Worm (Caenorhabditis elegans) whole organism, young adult: ENCODE data around the gene vps-45.

Experiments
- B0035.1 ChIP-seq: sonication (generic microtip); optimal IDR thresholded peaks from 2 replicates; lab custom pipeline; 2016; ENCODE audit warnings: missing genetic modification characterization, mild to moderate bottlenecking, missing compliant biosample characterization, missing genotype, missing genetic modification reagents
- B0261.1 ChIP-seq: sonication (generic microtip); optimal IDR thresholded peaks from 2 replicates; lab custom pipeline; 2016; ENCODE audit warnings: mild to moderate bottlenecking, missing genetic modification characterization, moderate library complexity, missing compliant biosample characterization
- C17E4.6 ChIP-seq: fragments of 200-800 bp; sonication (Bioruptor generic); IDR thresholded peaks from 2 replicates; pipeline ENCODE4 v1.3.6; 2022; ENCODE audit warnings: missing genetic modification reagents, missing genetic modification characterization, missing compliant biosample characterization
- F23B12.7 ChIP-seq: sonication (generic microtip); optimal IDR thresholded peaks from 2 replicates; lab custom pipeline; 2017; ENCODE audit warnings: missing genetic modification characterization, mild to moderate bottlenecking, missing compliant biosample characterization, antibody characterized with exemption, moderate library complexity; ENCODE audit not compliant: insufficient read depth
- F57C9.4 ChIP-seq: sonication (generic microtip); optimal IDR thresholded peaks from 2 replicates; lab custom pipeline; 2017; ENCODE audit warnings: mild to moderate bottlenecking, missing genetic modification characterization, missing compliant biosample characterization
- K12H6.12 ChIP-seq: fragments of 200-800 bp; sonication (Bioruptor generic); optimal IDR thresholded peaks from 2 replicates; lab custom pipeline; 2018; ENCODE audit warnings: mild to moderate bottlenecking, missing genetic modification characterization, missing compliant biosample characterization
- T07F8.4 ChIP-seq: sonication (generic microtip); optimal IDR thresholded peaks from 2 replicates; lab custom pipeline; 2016; ENCODE audit warnings: mild to moderate bottlenecking, missing genetic modification characterization, moderate library complexity, missing compliant biosample characterization
- Y53G8AR.9 ChIP-seq: fragments of 200-800 bp; sonication (Bioruptor generic); conservative IDR thresholded peaks from 2 replicates; pipeline ENCODE4 v1.3.6; 2022; ENCODE audit warnings: missing genetic modification reagents, missing genetic modification characterization, missing compliant biosample characterization
- Y79H2A.3 ChIP-seq: fragments of 200-800 bp; sonication (Bioruptor generic); conservative IDR thresholded peaks from 2 replicates; pipeline ENCODE4 v1.3.6; 2022; ENCODE audit warnings: missing genetic modification reagents, missing genetic modification characterization, missing compliant biosample characterization
- Y95B8A.8 ChIP-seq: fragments of 200-800 bp; sonication (Bioruptor generic); IDR thresholded peaks from 2 replicates; pipeline ENCODE4 v1.3.6; 2022; ENCODE audit warnings: missing genetic modification reagents, missing genetic modification characterization, missing compliant biosample characterization
- ama-1 ChIP-seq, 3 experiments: fragments of 150-350 bp in 1 of 3; sonication (generic microtip) in 2 of 3; optimal IDR thresholded peaks; 2 replicates each; lab custom pipeline; 2014 to 2018; ENCODE audit warnings: missing biosample characterization in 2 of 3, missing genetic modification characterization in 2 of 3, missing genetic modification reagents in 2 of 3
- atf-7 ChIP-seq: sonication (generic microtip); optimal IDR thresholded peaks from 2 replicates; lab custom pipeline; 2017; ENCODE audit warnings: mild to moderate bottlenecking, missing genetic modification characterization, missing compliant biosample characterization
- athp-1 ChIP-seq: sonication (generic microtip); optimal IDR thresholded peaks from 2 replicates; lab custom pipeline; 2017; ENCODE audit warnings: mild to moderate bottlenecking, missing genetic modification characterization, missing compliant biosample characterization
- attf-6 ChIP-seq: fragments of 200-800 bp; sonication (Bioruptor generic); IDR thresholded peaks from 2 replicates; pipeline ENCODE4 v1.3.6; 2022; ENCODE audit warnings: missing genetic modification reagents, missing genetic modification characterization, missing compliant biosample characterization
- cebp-1 ChIP-seq, 2 experiments: fragments of 200-800 bp in 1 of 2; sonication (Bioruptor generic) in 1 of 2; sonication (generic microtip) in 1 of 2; IDR thresholded peaks in 1 of 2; optimal IDR thresholded peaks in 1 of 2; 2 replicates each; pipeline versions ENCODE4 v1.3.6 to Lab custom; 2017 to 2022; ENCODE audit warnings: missing compliant biosample characterization in 2 of 2, missing genetic modification characterization in 2 of 2, mild to moderate bottlenecking in 1 of 2, missing genetic modification reagents in 1 of 2, moderate library complexity in 1 of 2
- ceh-100 ChIP-seq: fragments of 200-800 bp; sonication (Bioruptor generic); IDR thresholded peaks from 2 replicates; pipeline ENCODE4 v1.3.6; 2022; ENCODE audit warnings: missing genetic modification reagents, missing genetic modification characterization, missing compliant biosample characterization
- ceh-40 ChIP-seq: fragments of 200-800 bp; sonication (Bioruptor generic); IDR thresholded peaks from 2 replicates; pipeline ENCODE4 v1.3.6; 2022; ENCODE audit warnings: missing genetic modification characterization, missing compliant biosample characterization
- die-1 ChIP-seq: sonication (generic microtip); optimal IDR thresholded peaks from 2 replicates; lab custom pipeline; 2016; ENCODE audit warnings: missing genotype, mild to moderate bottlenecking, missing genetic modification characterization, missing compliant biosample characterization
- hlh-26 ChIP-seq: fragments of 200-800 bp; sonication (Bioruptor generic); conservative IDR thresholded peaks from 2 replicates; pipeline ENCODE4 v1.3.6; 2022; ENCODE audit warnings: missing genetic modification reagents, missing genetic modification characterization, missing compliant biosample characterization
- lag-1 ChIP-seq: fragments of 200-800 bp; sonication (Bioruptor generic); IDR thresholded peaks from 2 replicates; pipeline ENCODE4 v1.3.6; 2022; ENCODE audit warnings: missing genetic modification reagents, missing genetic modification characterization, missing compliant biosample characterization
- let-526 ChIP-seq: fragments of 200-800 bp; sonication (Bioruptor generic); IDR thresholded peaks from 2 replicates; pipeline ENCODE4 v1.3.6; 2022; ENCODE audit warnings: missing genetic modification reagents, missing genetic modification characterization, missing compliant biosample characterization
- lin-54 ChIP-seq: fragments of 200-800 bp; sonication (Bioruptor generic); optimal IDR thresholded peaks from 2 replicates; lab custom pipeline; 2018; ENCODE audit warnings: mild to moderate bottlenecking, missing genetic modification characterization, missing compliant biosample characterization
- lsy-27 ChIP-seq: sonication (generic microtip); optimal IDR thresholded peaks from 2 replicates; lab custom pipeline; 2017; ENCODE audit warnings: missing genetic modification characterization, mild to moderate bottlenecking, missing compliant biosample characterization, antibody characterized with exemption, missing genotype, borderline replicate concordance; ENCODE audit not compliant: insufficient read depth
- madf-6 ChIP-seq: fragments of 200-800 bp; sonication (Bioruptor generic); IDR thresholded peaks from 2 replicates; pipeline ENCODE4 v1.3.6; 2022; ENCODE audit warnings: missing genetic modification reagents, missing genetic modification characterization, missing compliant biosample characterization
- mcd-1 ChIP-seq: fragments of 200-800 bp; sonication (Bioruptor generic); IDR thresholded peaks from 2 replicates; pipeline ENCODE4 v1.3.6; 2022; ENCODE audit warnings: missing genetic modification reagents, missing genetic modification characterization, missing compliant biosample characterization
- mel-28 ChIP-seq: sonication (generic microtip); optimal IDR thresholded peaks from 2 replicates; lab custom pipeline; 2016; ENCODE audit warnings: borderline replicate concordance, mild to moderate bottlenecking, missing genetic modification characterization, missing compliant biosample characterization
- mxl-1 ChIP-seq: sonication (generic microtip); optimal IDR thresholded peaks from 2 replicates; lab custom pipeline; 2016; ENCODE audit warnings: missing genetic modification characterization, missing compliant biosample characterization
- nfya-2 ChIP-seq: fragments of 200-800 bp; sonication (Bioruptor generic); IDR thresholded peaks from 2 replicates; pipeline ENCODE4 v1.3.6; 2022; ENCODE audit warnings: missing genetic modification reagents, missing genetic modification characterization, missing compliant biosample characterization
- snpc-1.1 ChIP-seq: sonication (generic microtip); optimal IDR thresholded peaks from 2 replicates; lab custom pipeline; 2017; ENCODE audit warnings: missing genetic modification characterization, mild to moderate bottlenecking, missing compliant biosample characterization, antibody characterized with exemption, moderate library complexity, missing genotype, missing genetic modification reagents; ENCODE audit not compliant: insufficient read depth
- snpc-1.3 ChIP-seq: sonication (generic microtip); optimal IDR thresholded peaks from 2 replicates; lab custom pipeline; 2017; ENCODE audit warnings: missing genetic modification characterization, mild to moderate bottlenecking, missing compliant biosample characterization, antibody characterized with exemption, moderate library complexity, missing genotype, missing genetic modification reagents; ENCODE audit not compliant: insufficient read depth
- somi-1 ChIP-seq: fragments of 200-800 bp; sonication (Bioruptor generic); optimal IDR thresholded peaks from 2 replicates; lab custom pipeline; 2018; ENCODE audit warnings: mild to moderate bottlenecking, missing genetic modification characterization, missing compliant biosample characterization
- sptf-2 ChIP-seq: fragments of 200-800 bp; sonication (Bioruptor generic); optimal IDR thresholded peaks from 2 replicates; lab custom pipeline; 2018; ENCODE audit warnings: mild to moderate bottlenecking, missing genetic modification characterization, missing compliant biosample characterization
- tbp1 ChIP-seq: fragments of 200-800 bp; sonication (Bioruptor generic); optimal IDR thresholded peaks from 2 replicates; lab custom pipeline; 2018; ENCODE audit warnings: mild to moderate bottlenecking, missing genetic modification characterization, missing compliant biosample characterization
- unc-130 ChIP-seq: sonication (generic microtip); optimal IDR thresholded peaks from 2 replicates; lab custom pipeline; 2016; ENCODE audit warnings: missing genetic modification reagents, missing genetic modification characterization, missing compliant biosample characterization
- zfh-2 ChIP-seq: fragments of 200-800 bp; sonication (Bioruptor generic); conservative IDR thresholded peaks from 2 replicates; pipeline ENCODE4 v1.3.6; 2022; ENCODE audit warnings: missing genetic modification reagents, missing genetic modification characterization, missing compliant biosample characterization
- ztf-3 ChIP-seq: fragments of 200-800 bp; sonication (Bioruptor generic); optimal IDR thresholded peaks from 2 replicates; lab custom pipeline; 2018; ENCODE audit warnings: mild to moderate bottlenecking, missing genetic modification characterization, missing compliant biosample characterization

vps-45 gene

DNA sequence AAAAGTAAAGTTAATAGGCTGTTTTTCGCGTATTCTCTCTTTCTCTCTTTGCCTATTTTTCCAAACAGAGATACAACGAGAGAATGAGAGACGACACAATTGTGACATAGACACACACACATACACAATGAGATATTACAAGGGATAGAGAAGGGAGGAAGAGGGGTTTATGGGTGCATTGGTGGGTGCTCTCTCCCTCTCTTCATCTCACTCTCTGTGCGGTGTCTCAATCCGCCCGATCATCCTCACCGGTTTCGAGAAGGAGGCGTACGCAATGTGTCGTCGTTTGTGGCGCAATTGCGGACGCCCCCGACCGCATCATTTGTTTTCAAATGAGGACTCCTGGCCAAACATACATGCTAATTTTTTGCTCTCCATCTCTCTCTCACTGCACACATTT, 25.2 kb downstream of the vps-45 start (continued):
- peak; percentile 4 for TF ChIP-seq F23B12.7 (tag; lab: Kevin White, UChicago)
- no peak for TF ChIP-seq unc-130
- peak; percentile 83 for TF ChIP-seq somi-1 (GFP tag; lab: Kevin White, UChicago)
- TF ChIP-seq tbp1 (GFP tag; lab: Kevin White, UChicago) = peak; percentile 32
- TF ChIP-seq zfh-2 (GFP tag; lab: Robert Waterston, UW) = peak; percentile 97
- no peak for TF ChIP-seq snpc-1.3
- TF ChIP-seq lin-54 = peak; percentile 38
- TF ChIP-seq B0261.1 (tag; lab: Kevin White, UChicago) = no peak
- TF ChIP-seq lag-1 (GFP tag; lab: Robert Waterston, UW) = no peak
- TF ChIP-seq athp-1 = peak; percentile 39
- TF ChIP-seq K12H6.12 (tag; lab: Kevin White, UChicago) = peak; percentile 97
- TF ChIP-seq B0035.1 (tag; lab: Kevin White, UChicago) = peak; percentile 63
- TF ChIP-seq cebp-1 (GFP tag; IDR thresholded peaks at IDR 0.05; lab: Robert Waterston, UW) = 0 out of 2 replicates have a peak, but pooled peaks have one; percentile 21
- peak; percentile 84 for TF ChIP-seq cebp-1 (tag; optimal IDR thresholded peaks at IDR 0.05; lab: Kevin White, UChicago)

DNA sequence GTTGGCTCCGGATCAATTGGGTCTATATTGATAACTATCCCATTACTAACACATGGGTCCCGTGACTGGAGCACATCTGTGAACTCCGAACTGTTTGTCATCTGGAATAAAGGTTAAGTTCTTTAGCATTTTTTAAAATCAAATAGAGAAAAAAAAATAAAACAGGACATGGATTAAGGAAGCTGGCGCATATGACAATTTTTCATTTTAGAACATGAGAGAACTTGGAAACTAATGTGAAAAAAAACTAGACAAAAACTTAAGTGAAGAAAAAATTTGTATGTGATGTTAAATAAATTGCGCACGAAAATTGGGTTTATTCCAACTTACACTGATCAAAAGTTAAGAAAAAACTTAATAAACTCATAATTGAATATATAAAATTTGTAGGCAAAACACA, 25.9 kb downstream of the vps-45 start, which contains the start of gene sms-2:
Gene sms-2, minus strand, starts transcription at position 101 of the 400 bp plus-strand sequence.
- TF ChIP-seq F57C9.4 (tag; lab: Kevin White, UChicago) = no peak
- TF ChIP-seq mxl-1 = no peak
- no peak for TF ChIP-seq C17E4.6 (GFP tag; lab: Robert Waterston, UW)
- TF ChIP-seq T07F8.4 (tag; lab: Kevin White, UChicago) = no peak
- TF ChIP-seq madf-6 (GFP tag; lab: Robert Waterston, UW) = no peak
- TF ChIP-seq snpc-1.1 (tag; lab: Kevin White, UChicago) = no peak
- no peak for TF ChIP-seq ceh-40 (GFP tag; lab: Robert Waterston, UW)
- TF ChIP-seq ama-1 (optimal IDR thresholded peaks at IDR 0.05; lab: Kevin White, UChicago) = no peak
- no peak for TF ChIP-seq ama-1 (GFP tag; optimal IDR thresholded peaks at IDR 0.05; lab: Kevin White, UChicago)

DNA sequence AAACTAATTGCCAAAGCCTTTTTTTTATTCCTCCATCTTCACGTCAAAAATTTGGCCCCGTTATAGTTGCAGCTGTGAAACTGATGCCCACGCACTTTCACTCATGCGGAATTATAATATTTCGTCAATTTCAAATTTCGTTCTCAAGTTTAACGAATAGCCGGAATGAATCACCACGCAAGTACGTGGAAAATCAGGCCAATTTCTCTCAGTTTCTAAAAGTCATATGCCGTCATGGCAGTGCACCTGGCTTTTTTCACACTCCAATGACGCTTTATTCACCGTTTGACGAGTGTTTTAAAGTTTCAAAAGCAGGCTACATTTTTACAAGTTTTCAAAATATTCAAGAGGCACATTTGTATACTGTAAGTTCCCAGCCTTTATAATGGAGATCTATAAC, 26.8 kb downstream of the vps-45 start:
- TF ChIP-seq Y95B8A.8 (GFP tag; lab: Robert Waterston, UW) = no peak
- no peak for TF ChIP-seq hlh-26 (GFP tag; lab: Robert Waterston, UW)
- no peak for TF ChIP-seq lag-1 (GFP tag; lab: Robert Waterston, UW)
- no peak for TF ChIP-seq mel-28 (tag; lab: Kevin White, UChicago)
- no peak for TF ChIP-seq lsy-27 (tag; lab: Kevin White, UChicago)
- no peak for TF ChIP-seq sptf-2 (GFP tag; lab: Kevin White, UChicago)
- no peak for TF ChIP-seq athp-1
- TF ChIP-seq Y53G8AR.9 (GFP tag; lab: Robert Waterston, UW) = no peak
- no peak for TF ChIP-seq lin-54
- TF ChIP-seq unc-130 = no peak
- no peak for TF ChIP-seq Y79H2A.3 (GFP tag; lab: Robert Waterston, UW)
- no peak for TF ChIP-seq let-526 (GFP tag; lab: Robert Waterston, UW)
- TF ChIP-seq cebp-1 (GFP tag; IDR thresholded peaks at IDR 0.05; lab: Robert Waterston, UW) = no peak
- TF ChIP-seq cebp-1 (tag; optimal IDR thresholded peaks at IDR 0.05; lab: Kevin White, UChicago) = no peak
- no peak for TF ChIP-seq die-1
- no peak for TF ChIP-seq ztf-3 (GFP tag; lab: Kevin White, UChicago)
- no peak for TF ChIP-seq ceh-100 (GFP tag; lab: Robert Waterston, UW)
- TF ChIP-seq attf-6 (GFP tag; lab: Robert Waterston, UW) = no peak
- TF ChIP-seq nfya-2 (GFP tag; lab: Robert Waterston, UW) = no peak
- TF ChIP-seq atf-7 (tag; lab: Kevin White, UChicago) = no peak
- TF ChIP-seq mcd-1 (GFP tag; lab: Robert Waterston, UW) = no peak
